Worm (Caenorhabditis elegans): ENCODE measurements around the gene C39B10.7.

Gene C39B10.7

DNA sequence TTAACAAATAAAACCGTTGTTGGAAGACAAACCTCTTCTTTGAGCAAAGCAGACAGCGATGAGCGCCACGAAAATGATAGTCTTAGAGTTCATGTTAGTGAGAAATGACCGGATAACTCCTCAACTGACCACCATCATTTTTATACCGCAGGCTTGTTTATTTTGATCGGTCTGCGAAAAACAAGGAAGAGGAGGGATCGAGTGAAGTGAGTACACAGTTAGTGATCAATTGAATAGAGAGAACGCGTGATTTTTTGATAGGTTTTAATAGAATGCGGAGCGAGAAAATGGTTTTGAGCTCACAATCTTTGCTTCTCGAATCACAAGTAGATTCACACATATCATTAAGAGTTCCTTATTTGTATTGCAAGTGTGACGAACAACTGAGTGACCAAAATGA, 44.6 kb downstream of the C39B10.7 start, which contains the start of gene F14F3.4:
Gene F14F3.4 (minus strand): TSS at position 101 of the 400 bp plus-strand sequence.
- TF ChIP-seq nhr-12 (tag; optimal IDR thresholded peaks at IDR 0.05) (no peak), snpc-4 (tag; optimal IDR thresholded peaks at IDR 0.05) (no peak), sem-2 (GFP tag; optimal IDR thresholded peaks at IDR 0.05) (no peak), mep-1 (tag; optimal IDR thresholded peaks at IDR 0.05) (no peak), lin-13 (tag; optimal IDR thresholded peaks at IDR 0.05) (no peak), tbx-8 (GFP tag; optimal IDR thresholded peaks at IDR 0.05) (no peak), mab-5 (tag; optimal IDR thresholded peaks at IDR 0.05) (no peak), unc-120 (tag; optimal IDR thresholded peaks at IDR 0.05; ENCODE audit: poor library complexity, severe bottlenecking) (no peak), lin-32 (GFP tag; optimal IDR thresholded peaks at IDR 0.05) (no peak), elt-3 (tag; optimal IDR thresholded peaks at IDR 0.05) (no peak), sptf-1 (tag; optimal IDR thresholded peaks at IDR 0.05) (no peak), unc-39 (tag; optimal IDR thresholded peaks at IDR 0.05) (no peak), unc-62 (GFP tag; optimal IDR thresholded peaks at IDR 0.05) (no peak), blmp-1 (tag; optimal IDR thresholded peaks at IDR 0.05) (no peak), zip-8 (tag; optimal IDR thresholded peaks at IDR 0.05) (no peak), hlh-1 (tag; optimal IDR thresholded peaks at IDR 0.05) (no peak)

DNA sequence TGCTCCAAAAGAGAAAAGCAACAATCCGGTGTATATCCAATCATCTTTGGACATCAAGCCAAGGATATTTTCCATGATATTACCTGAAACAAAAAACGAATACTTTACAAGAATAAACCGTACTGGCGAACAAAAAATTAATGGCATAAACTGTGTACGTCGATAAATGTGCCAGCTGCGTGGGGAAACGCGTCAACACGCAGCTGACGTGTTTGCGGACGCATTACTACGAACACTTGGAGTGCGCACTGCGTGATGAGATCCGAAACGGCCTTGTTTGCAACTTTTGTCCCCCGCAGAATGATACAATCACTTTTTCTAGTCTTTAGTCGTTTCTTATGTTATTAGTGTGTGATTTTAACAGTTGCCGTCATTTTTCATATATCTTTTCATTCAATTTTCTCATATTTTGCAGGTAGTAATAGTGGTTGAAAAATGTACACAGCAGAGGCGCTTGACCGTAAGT, 47.8 kb downstream of the C39B10.7 start, which contains the start of the genes mboa-7 and git-1:
Gene mboa-7 (minus strand): TSS at position 83 of the 466 bp plus-strand sequence.
Gene git-1 (plus strand): TSS at position 416 of the 466 bp plus-strand sequence.
- no peak for TF ChIP-seq tbx-8 (GFP tag; optimal IDR thresholded peaks at IDR 0.05)
- TF ChIP-seq bed-3 (GFP tag; optimal IDR thresholded peaks at IDR 0.05): no peak
- TF ChIP-seq hlh-1 (tag; optimal IDR thresholded peaks at IDR 0.05): peak; percentile 66
- TF ChIP-seq zip-8 (tag; optimal IDR thresholded peaks at IDR 0.05): no peak
- TF ChIP-seq nhr-12 (tag; optimal IDR thresholded peaks at IDR 0.05): no peak
- TF ChIP-seq ceh-43 (GFP tag; optimal IDR thresholded peaks at IDR 0.05): no peak
- no peak for TF ChIP-seq ceh-39 (tag; optimal IDR thresholded peaks at IDR 0.05)
- TF ChIP-seq mls-2 (tag; optimal IDR thresholded peaks at IDR 0.05): peak; percentile 42
- peak; percentile 68 for TF ChIP-seq mep-1 (tag; optimal IDR thresholded peaks at IDR 0.05)
- TF ChIP-seq lin-32 (GFP tag; optimal IDR thresholded peaks at IDR 0.05): peak; percentile 49
- peak; percentile 52 for TF ChIP-seq sptf-1 (tag; optimal IDR thresholded peaks at IDR 0.05)
- no peak for TF ChIP-seq unc-62 (GFP tag; optimal IDR thresholded peaks at IDR 0.05)
- TF ChIP-seq lsy-2 (tag; optimal IDR thresholded peaks at IDR 0.05): peak; percentile 2
- no peak for TF ChIP-seq unc-39 (tag; optimal IDR thresholded peaks at IDR 0.05)
- peak; percentile 37 for TF ChIP-seq pha-4 (tag; optimal IDR thresholded peaks at IDR 0.05)
- TF ChIP-seq ces-1 (GFP tag; optimal IDR thresholded peaks at IDR 0.05): peak; percentile 9
- TF ChIP-seq nhr-237 (tag; optimal IDR thresholded peaks at IDR 0.05): no peak
- TF ChIP-seq elt-1 (tag; optimal IDR thresholded peaks at IDR 0.05; ENCODE audit: borderline replicate concordance, insufficient read depth): no peak
- no peak for TF ChIP-seq drap-1 (GFP tag; optimal IDR thresholded peaks at IDR 0.05)
- no peak for TF ChIP-seq snpc-4 (tag; optimal IDR thresholded peaks at IDR 0.05)
- TF ChIP-seq ceh-83 (GFP tag; optimal IDR thresholded peaks at IDR 0.05): no peak
- TF ChIP-seq M03D4.4 (tag; optimal IDR thresholded peaks at IDR 0.05): peak; percentile 59
- no peak for TF ChIP-seq nhr-28 (tag; optimal IDR thresholded peaks at IDR 0.05)
- TF ChIP-seq nhr-76 (tag; optimal IDR thresholded peaks at IDR 0.05): no peak
- no peak for TF ChIP-seq mab-5 (tag; optimal IDR thresholded peaks at IDR 0.05)
- no peak for TF ChIP-seq blmp-1 (tag; optimal IDR thresholded peaks at IDR 0.05)
- TF ChIP-seq sem-2 (GFP tag; optimal IDR thresholded peaks at IDR 0.05): no peak
- no peak for TF ChIP-seq ham-2 (GFP tag; optimal IDR thresholded peaks at IDR 0.05)
- no peak for TF ChIP-seq elt-3 (tag; optimal IDR thresholded peaks at IDR 0.05)
- TF ChIP-seq flh-1 (GFP tag; optimal IDR thresholded peaks at IDR 0.05): no peak
- TF ChIP-seq unc-120 (tag; optimal IDR thresholded peaks at IDR 0.05; ENCODE audit: poor library complexity, severe bottlenecking): peak; percentile 38
- no peak for TF ChIP-seq ztf-11 (tag; optimal IDR thresholded peaks at IDR 0.05)
- no peak for TF ChIP-seq cnd-1 (tag; optimal IDR thresholded peaks at IDR 0.05)
- TF ChIP-seq nhr-2 (tag; optimal IDR thresholded peaks at IDR 0.05): no peak
- peak; percentile 76 for TF ChIP-seq lin-13 (tag; optimal IDR thresholded peaks at IDR 0.05)

DNA sequence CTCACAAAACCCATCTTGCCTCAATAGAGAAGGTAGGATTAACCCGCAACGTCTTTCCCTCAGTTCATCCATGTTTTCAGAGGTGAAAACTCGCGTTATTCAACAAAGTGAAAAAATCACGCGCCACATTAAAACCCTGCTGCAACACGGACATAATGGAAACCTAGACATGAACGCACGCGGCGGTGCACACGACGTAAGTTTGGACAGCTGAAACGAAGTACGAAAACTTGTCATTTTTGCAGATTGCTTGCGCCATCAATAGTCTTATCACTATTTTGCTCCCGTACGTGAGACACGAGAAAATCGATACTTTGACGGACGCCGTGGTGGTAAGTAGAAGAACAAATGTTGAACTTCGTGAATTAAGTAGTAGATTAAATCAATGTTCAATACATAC, 50.7 kb downstream of the C39B10.7 start:
- TF ChIP-seq elt-1 (tag; optimal IDR thresholded peaks at IDR 0.05; ENCODE audit: borderline replicate concordance, insufficient read depth) (no peak), flh-1 (GFP tag; optimal IDR thresholded peaks at IDR 0.05) (no peak), ces-1 (GFP tag; optimal IDR thresholded peaks at IDR 0.05) (no peak), hlh-1 (tag; optimal IDR thresholded peaks at IDR 0.05) (no peak), cnd-1 (tag; optimal IDR thresholded peaks at IDR 0.05) (no peak), M03D4.4 (tag; optimal IDR thresholded peaks at IDR 0.05) (no peak), nhr-76 (tag; optimal IDR thresholded peaks at IDR 0.05) (no peak), snpc-4 (tag; optimal IDR thresholded peaks at IDR 0.05) (no peak), zip-8 (tag; optimal IDR thresholded peaks at IDR 0.05) (no peak)
